Worm (Caenorhabditis elegans): ENCODE data around the gene nlp-24.

DNA sequence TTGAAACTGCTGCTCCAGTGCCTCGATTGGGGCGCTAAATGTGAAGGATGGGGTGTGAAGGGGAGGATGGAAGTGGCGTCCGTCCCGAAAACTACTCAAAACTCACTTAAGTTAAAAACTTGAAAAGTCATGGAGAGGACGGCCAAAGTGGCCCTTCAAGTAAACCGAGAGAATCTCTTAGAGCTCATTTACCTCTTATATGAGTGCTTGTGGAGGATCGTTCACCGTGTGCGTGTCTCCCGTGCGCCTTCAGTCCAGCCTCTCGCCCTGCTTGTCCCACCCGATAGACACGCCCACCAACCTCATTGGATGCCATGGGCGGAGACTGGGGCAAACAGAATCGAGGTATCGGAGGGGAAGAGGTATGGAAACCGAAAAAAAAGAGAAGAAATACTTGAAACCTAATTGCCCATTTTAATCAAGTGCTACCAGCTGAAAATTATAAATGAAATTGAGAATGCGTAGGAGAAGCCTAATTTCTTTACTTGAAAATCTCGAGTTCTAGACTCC is 48.8 kb downstream of the nlp-24 start, which contains the start of gene ceh-27:
- TF ChIP-seq dpl-1 (GFP tag; optimal IDR thresholded peaks at IDR 0.05) = no peak
- TF ChIP-seq fkh-10 (GFP tag; optimal IDR thresholded peaks at IDR 0.05) = peak; percentile 52
- no peak for TF ChIP-seq ceh-82 (tag; optimal IDR thresholded peaks at IDR 0.05)
- TF ChIP-seq lim-7 (GFP tag; IDR thresholded peaks at IDR 0.05) = 0 out of 2 replicates have a peak, but pooled peaks have one; percentile 10
- TF ChIP-seq aha-1 (tag) = no peak
- no peak for TF ChIP-seq nhr-76 (tag; optimal IDR thresholded peaks at IDR 0.05)
